Worm (Caenorhabditis elegans) whole organism, mixed stage, embryonic: Measurements from ENCODE around the gene T01G5.7.
A peak's percentile ranks its signal among the peaks of the same experiment; 100 is the strongest.
"Not testable (repeated sequence)": the region's sequence is repeated elsewhere in the genome, so short reads cannot be mapped to it uniquely, and the experiment has no call there.

ENCODE experiments used
- M03D4.4 ChIP-seq: sonication (generic microtip); optimal IDR thresholded peaks from 2 replicates; lab custom pipeline; 2017; ENCODE audit warnings: mild to moderate bottlenecking, missing genetic modification characterization, missing compliant biosample characterization
- bed-3 ChIP-seq: fragments of 200-800 bp; sonication (Bioruptor generic); optimal IDR thresholded peaks from 3 replicates; lab custom pipeline; 2018; ENCODE audit warnings: mild to moderate bottlenecking, missing genetic modification characterization, moderate library complexity, missing compliant biosample characterization
- blmp-1 ChIP-seq: fragments of 150-350 bp; optimal IDR thresholded peaks from 2 replicates; lab custom pipeline; 2014; ENCODE audit warnings: missing biosample characterization, missing genetic modification characterization
- ceh-39 ChIP-seq: fragments of 150-350 bp; optimal IDR thresholded peaks from 2 replicates; lab custom pipeline; 2014; ENCODE audit warnings: missing biosample characterization, missing genetic modification characterization
- ceh-43 ChIP-seq: fragments of 200-800 bp; sonication (Bioruptor generic); optimal IDR thresholded peaks from 2 replicates; lab custom pipeline; 2018; ENCODE audit warnings: mild to moderate bottlenecking, missing genetic modification characterization, moderate library complexity, missing compliant biosample characterization
- ceh-83 ChIP-seq: fragments of 200-800 bp; sonication (Bioruptor generic); optimal IDR thresholded peaks from 2 replicates; lab custom pipeline; 2018; ENCODE audit warnings: mild to moderate bottlenecking, missing genetic modification characterization, missing compliant biosample characterization
- ces-1 ChIP-seq: fragments of 150-350 bp; optimal IDR thresholded peaks from 2 replicates; lab custom pipeline; 2014; ENCODE audit warnings: missing biosample characterization, missing genetic modification reagents, missing genetic modification characterization
- cnd-1 ChIP-seq: fragments of 200-800 bp; sonication (Bioruptor generic); optimal IDR thresholded peaks from 2 replicates; lab custom pipeline; 2018; ENCODE audit warnings: mild to moderate bottlenecking, missing genetic modification characterization, missing compliant biosample characterization
- drap-1 ChIP-seq: fragments of 200-800 bp; sonication (Bioruptor generic); optimal IDR thresholded peaks from 3 replicates; lab custom pipeline; 2018; ENCODE audit warnings: mild to moderate bottlenecking, missing genetic modification characterization, missing compliant biosample characterization
- elt-1 ChIP-seq: sonication (generic microtip); optimal IDR thresholded peaks from 2 replicates; lab custom pipeline; 2017; ENCODE audit warnings: missing genetic modification characterization, mild to moderate bottlenecking, missing compliant biosample characterization, antibody characterized with exemption, moderate library complexity, borderline replicate concordance; ENCODE audit not compliant: insufficient read depth
- elt-3 ChIP-seq: fragments of 150-350 bp; optimal IDR thresholded peaks from 2 replicates; lab custom pipeline; 2014; ENCODE audit warnings: missing biosample characterization, missing genetic modification characterization
- flh-1 ChIP-seq: fragments of 200-800 bp; sonication (Bioruptor generic); optimal IDR thresholded peaks from 2 replicates; lab custom pipeline; 2018; ENCODE audit warnings: mild to moderate bottlenecking, missing genetic modification characterization, moderate library complexity, missing compliant biosample characterization
- ham-2 ChIP-seq: fragments of 200-800 bp; sonication (Bioruptor generic); optimal IDR thresholded peaks from 2 replicates; lab custom pipeline; 2018; ENCODE audit warnings: mild to moderate bottlenecking, missing genetic modification characterization, missing compliant biosample characterization
- lin-13 ChIP-seq: fragments of 150-350 bp; optimal IDR thresholded peaks from 2 replicates; lab custom pipeline; 2014; ENCODE audit warnings: missing biosample characterization, missing genetic modification characterization
- lin-32 ChIP-seq: fragments of 200-800 bp; sonication (Bioruptor generic); optimal IDR thresholded peaks from 2 replicates; lab custom pipeline; 2018; ENCODE audit warnings: mild to moderate bottlenecking, missing genetic modification characterization, missing compliant biosample characterization
- lsy-2 ChIP-seq: fragments of 150-350 bp; optimal IDR thresholded peaks from 2 replicates; lab custom pipeline; 2014; ENCODE audit warnings: missing biosample characterization, missing genetic modification characterization
- mab-5 ChIP-seq: fragments of 150-350 bp; optimal IDR thresholded peaks from 2 replicates; lab custom pipeline; 2014; ENCODE audit warnings: missing biosample characterization, missing genetic modification characterization
- mep-1 ChIP-seq: fragments of 150-350 bp; optimal IDR thresholded peaks from 2 replicates; lab custom pipeline; 2017; ENCODE audit warnings: missing biosample characterization, missing genetic modification reagents, missing genetic modification characterization, inconsistent platforms
- mls-2 ChIP-seq: sonication (generic microtip); optimal IDR thresholded peaks from 2 replicates; lab custom pipeline; 2016; ENCODE audit warnings: mild to moderate bottlenecking, missing genetic modification characterization, moderate library complexity, missing compliant biosample characterization
- nhr-12 ChIP-seq: fragments of 150-350 bp; optimal IDR thresholded peaks from 2 replicates; lab custom pipeline; 2014; ENCODE audit warnings: missing biosample characterization, missing genetic modification characterization
- nhr-237 ChIP-seq: fragments of 150-350 bp; optimal IDR thresholded peaks from 2 replicates; lab custom pipeline; 2014; ENCODE audit warnings: missing biosample characterization, missing genetic modification characterization
- pha-4 ChIP-seq: fragments of 150-350 bp; optimal IDR thresholded peaks from 2 replicates; lab custom pipeline; 2018; ENCODE audit warnings: missing biosample characterization, missing genetic modification reagents, missing genetic modification characterization
- snpc-4 ChIP-seq: fragments of 150-350 bp; optimal IDR thresholded peaks from 2 replicates; lab custom pipeline; 2014; ENCODE audit warnings: missing biosample characterization, missing genetic modification characterization
- sptf-1 ChIP-seq: sonication (generic microtip); optimal IDR thresholded peaks from 2 replicates; lab custom pipeline; 2017; ENCODE audit warnings: mild to moderate bottlenecking, missing genetic modification characterization, moderate library complexity, missing compliant biosample characterization
- tbx-8 ChIP-seq: fragments of 200-800 bp; sonication (Bioruptor generic); optimal IDR thresholded peaks from 2 replicates; lab custom pipeline; 2018; ENCODE audit warnings: mild to moderate bottlenecking, missing genetic modification characterization, moderate library complexity, missing compliant biosample characterization
- unc-120 ChIP-seq: sonication (generic microtip); optimal IDR thresholded peaks from 2 replicates; lab custom pipeline; 2017; ENCODE audit warnings: missing genetic modification characterization, missing compliant biosample characterization; ENCODE audit not compliant: poor library complexity, severe bottlenecking
- unc-39 ChIP-seq: fragments of 150-350 bp; optimal IDR thresholded peaks from 2 replicates; lab custom pipeline; 2014; ENCODE audit warnings: missing biosample characterization, missing genetic modification characterization
- unc-62 ChIP-seq: fragments of 150-350 bp; optimal IDR thresholded peaks from 2 replicates; lab custom pipeline; 2014; ENCODE audit warnings: missing biosample characterization, missing genetic modification reagents, missing genetic modification characterization
- zip-8 ChIP-seq: fragments of 150-350 bp; optimal IDR thresholded peaks from 2 replicates; lab custom pipeline; 2014; ENCODE audit warnings: missing biosample characterization, missing genetic modification characterization
- ztf-11 ChIP-seq: fragments of 150-350 bp; optimal IDR thresholded peaks from 2 replicates; lab custom pipeline; 2014; ENCODE audit warnings: missing biosample characterization, missing genetic modification characterization

T01G5.7 gene

ce11 chrV:15094749-15095148 lies 17.0 kb upstream of the T01G5.7 start, which contains the start of gene srx-78:
srx-78 (plus strand) TSS chrV:15095049.
- no peak for TF ChIP-seq pha-4 (tag; lab: Kevin White, UChicago)
- no peak for TF ChIP-seq lin-32 (GFP tag; lab: Kevin White, UChicago)
- no peak for TF ChIP-seq unc-120 (tag; lab: Kevin White, UChicago)
- TF ChIP-seq mab-5 (tag; lab: Kevin White, UChicago), result no peak
- no peak for TF ChIP-seq mls-2 (tag; lab: Kevin White, UChicago)
- no peak for TF ChIP-seq M03D4.4
- no peak for TF ChIP-seq lin-13 (tag; lab: Kevin White, UChicago)
- no peak for TF ChIP-seq ceh-39 (tag; lab: Kevin White, UChicago)
- TF ChIP-seq lsy-2 (tag; lab: Kevin White, UChicago), result no peak
- TF ChIP-seq unc-39, result no peak
- TF ChIP-seq mep-1 (tag; lab: Kevin White, UChicago), result no peak
- TF ChIP-seq nhr-12 (tag; lab: Kevin White, UChicago), result no peak
- TF ChIP-seq ces-1 (GFP tag; lab: Kevin White, UChicago), result no peak
- no peak for TF ChIP-seq tbx-8
- no peak for TF ChIP-seq zip-8 (tag; lab: Kevin White, UChicago)

ce11 chrV:15099447-15099846 lies 12.3 kb upstream of the T01G5.7 start, which contains the start of gene C01G10.1:
C01G10.1 (plus strand) TSS chrV:15099747.
- TF ChIP-seq unc-39, result no peak
- peak; percentile 7 for TF ChIP-seq elt-1 (tag; lab: Kevin White, UChicago)

ce11 chrV:15105893-15106598 lies 5.7 kb upstream of the T01G5.7 start, which contains the start of gene C01G10.14:
C01G10.14 (minus strand) TSS chrV:15105943.
- not testable (repeated sequence) for TF ChIP-seq unc-62; blmp-1 (tag; lab: Kevin White, UChicago); ceh-43 (GFP tag; lab: Kevin White, UChicago)
- TF ChIP-seq, all 35 proteins: peak for 0; not testable (repeated sequence) for 35

- TF ChIP-seq flh-1 (GFP tag; lab: Kevin White, UChicago) (no peak), blmp-1 (tag; lab: Kevin White, UChicago) (no peak), drap-1 (GFP tag; lab: Kevin White, UChicago) (no peak), unc-120 (tag; lab: Kevin White, UChicago) (no peak), ceh-43 (GFP tag; lab: Kevin White, UChicago) (no peak), ces-1 (GFP tag; lab: Kevin White, UChicago) (no peak), elt-3 (tag; lab: Kevin White, UChicago) (no peak), nhr-12 (tag; lab: Kevin White, UChicago) (no peak), ham-2 (no peak), unc-39 (no peak), sptf-1 (tag; lab: Kevin White, UChicago) (no peak), ztf-11 (no peak), unc-62 (no peak), snpc-4 (tag; lab: Kevin White, UChicago) (no peak), bed-3 (GFP tag; lab: Kevin White, UChicago) (no peak), mab-5 (tag; lab: Kevin White, UChicago) (no peak), nhr-237 (tag; lab: Kevin White, UChicago) (no peak), ceh-39 (tag; lab: Kevin White, UChicago) (no peak), cnd-1 (no peak)
These were observed 2.5 kb upstream of the T01G5.7 start, which contains the start of gene Y75B12A.2 for ce11 chrV:15109260-15109659. Y75B12A.2 (plus strand) TSS chrV:15109560.

- TF ChIP-seq ces-1 (GFP tag; lab: Kevin White, UChicago), result no peak
- no peak for TF ChIP-seq unc-62
- no peak for TF ChIP-seq ceh-83 (GFP tag; lab: Kevin White, UChicago)
- TF ChIP-seq unc-39, result no peak
- no peak for TF ChIP-seq zip-8 (tag; lab: Kevin White, UChicago)
- no peak for TF ChIP-seq flh-1 (GFP tag; lab: Kevin White, UChicago)
These were observed 2.2 kb downstream of the T01G5.7 start, which contains the start of gene T01G5.6 for ce11 chrV:15113992-15114391. T01G5.6 (minus strand) TSS chrV:15114092.
